Fruit fly (Drosophila melanogaster): ENCODE measurements around the gene CG18178.

CG18178 gene

DNA sequence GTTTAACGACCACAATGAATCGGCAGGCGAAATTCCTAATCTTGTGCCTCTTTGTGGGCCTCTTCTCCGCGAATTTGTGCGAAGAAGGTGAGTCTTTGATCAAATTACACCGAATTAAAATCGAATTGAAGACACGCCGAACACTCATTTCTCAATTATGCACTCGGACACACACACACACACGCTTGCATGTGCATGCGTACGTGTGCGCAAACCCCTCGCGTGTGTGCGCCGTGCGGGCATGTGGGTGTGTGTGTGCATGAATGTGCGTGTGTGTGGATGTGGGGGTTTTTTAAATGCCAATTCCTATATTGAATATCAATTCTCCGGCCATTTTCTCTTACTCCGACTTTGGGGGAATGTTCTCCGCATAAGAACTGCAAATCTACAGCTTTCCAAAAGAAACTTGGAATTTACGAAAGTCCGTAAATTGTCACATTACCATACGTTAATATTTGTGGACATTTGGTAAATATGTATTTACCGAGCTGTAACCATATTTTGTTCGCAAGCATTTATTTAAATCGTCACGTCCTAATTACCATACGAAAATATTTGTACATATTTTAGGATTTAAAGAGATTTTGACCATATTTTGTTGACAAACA is 4.3 kb downstream of the CG18178 start (continued):
- TF ChIP-seq nerfin-1 (tag; optimal IDR thresholded peaks at IDR 0.05) (peak; percentile 3), CG34422 (GFP tag; IDR thresholded peaks at IDR 0.05) (peak; percentile 67; the same call in 2 of the 3 replicates), Hsf (GFP tag; optimal IDR thresholded peaks at IDR 0.05) (no peak), sc (optimal IDR thresholded peaks at IDR 0.05) (no peak), sc (GFP tag; optimal IDR thresholded peaks at IDR 0.05) (no peak), CG32767 (GFP tag; IDR thresholded peaks at IDR 0.05) (peak; percentile 41; the same call in 1 of the 2 replicates), Bteb2 (GFP tag; optimal IDR thresholded peaks at IDR 0.05) (no peak), CG11504 (tag; optimal IDR thresholded peaks at IDR 0.05) (no peak), sr (GFP tag; IDR thresholded peaks at IDR 0.05) (peak; percentile 84), Hr39 (optimal IDR thresholded peaks at IDR 0.05) (peak; percentile 95), cg (GFP tag; optimal IDR thresholded peaks at IDR 0.05) (peak; percentile 100), kni (GFP tag; optimal IDR thresholded peaks at IDR 0.05) (peak; percentile 4), Sox102F (GFP tag; optimal IDR thresholded peaks at IDR 0.05) (no peak), CG18599 (GFP tag; optimal IDR thresholded peaks at IDR 0.05) (peak; percentile 9), Asciz (GFP tag; optimal IDR thresholded peaks at IDR 0.05) (peak; percentile 30), CG17829 (tag; optimal IDR thresholded peaks at IDR 0.05) (no peak), chinmo (GFP tag; IDR thresholded peaks at IDR 0.05; ENCODE audit: partially characterized antibody) (peak; percentile 93; the same call in 3 of the 4 replicates), onecut (GFP tag; IDR thresholded peaks at IDR 0.05) (0 out of 2 replicates have a peak, but pooled peaks have one; percentile 3)

DNA sequence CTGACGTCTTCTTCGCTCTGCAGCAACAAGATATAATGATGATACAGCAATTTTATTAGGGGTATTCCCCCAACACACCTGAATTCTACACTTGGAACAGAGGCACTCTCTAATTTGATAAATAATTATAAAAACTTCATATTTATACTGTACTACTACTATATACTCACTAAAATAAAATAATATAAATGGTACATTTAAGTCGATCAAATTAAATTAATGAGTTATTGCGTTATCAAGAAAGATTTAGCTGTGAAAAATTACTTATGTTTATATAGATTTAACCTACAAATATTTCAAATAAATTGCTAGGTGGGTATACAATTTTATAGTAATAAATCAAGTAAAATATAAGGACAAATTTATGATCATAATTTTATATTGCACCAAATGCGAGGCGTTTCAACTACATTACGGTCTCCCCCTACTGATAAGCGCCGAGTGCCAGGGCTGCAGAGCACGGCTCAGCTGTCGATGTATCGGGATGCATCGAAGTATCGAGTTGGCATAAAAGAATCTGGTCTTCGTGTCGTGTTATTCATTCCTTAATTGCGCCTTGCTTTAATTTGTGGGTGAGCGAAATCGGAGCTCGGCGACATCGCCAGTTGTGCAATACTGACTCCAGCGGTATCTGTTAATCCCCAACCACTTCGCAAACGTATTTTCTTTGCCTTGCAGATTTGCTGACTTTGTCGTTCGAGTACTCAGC is 5.0 kb downstream of the CG18178 start, which contains the start of gene vsg:
Gene vsg, plus strand, starts transcription at position 497 of the 709 bp plus-strand sequence.
- TF ChIP-seq Ravus (GFP tag; IDR thresholded peaks at IDR 0.05): no peak
- TF ChIP-seq dysf (GFP tag; IDR thresholded peaks at IDR 0.05): peak; percentile 78
- TF ChIP-seq CG31441 (GFP tag; IDR thresholded peaks at IDR 0.05): peak; percentile 94
- TF ChIP-seq row (GFP tag; IDR thresholded peaks at IDR 0.05): peak; percentile 92
- TF ChIP-seq wdn (GFP tag; IDR thresholded peaks at IDR 0.05): peak; percentile 13
- peak; percentile 72; the same call in 1 of the 2 replicates for TF ChIP-seq esg (GFP tag; conservative IDR thresholded peaks at IDR 0.05)
- TF ChIP-seq CG3726 (GFP tag; IDR thresholded peaks at IDR 0.05): no peak
- TF ChIP-seq sim (GFP tag; IDR thresholded peaks at IDR 0.05): no peak
- peak; percentile 0 for TF ChIP-seq CTCF (GFP tag; optimal IDR thresholded peaks at IDR 0.05)
- TF ChIP-seq Max (GFP tag; optimal IDR thresholded peaks at IDR 0.05): peak; percentile 58
- peak; percentile 69 for TF ChIP-seq vvl (GFP tag; IDR thresholded peaks at IDR 0.05)
- TF ChIP-seq B-H2 (GFP tag; optimal IDR thresholded peaks at IDR 0.05): peak; percentile 73
- TF ChIP-seq CG12391 (tag; optimal IDR thresholded peaks at IDR 0.05): peak; percentile 91
- TF ChIP-seq Antp (GFP tag; optimal IDR thresholded peaks at IDR 0.05): peak; percentile 35
- TF ChIP-seq fru (optimal IDR thresholded peaks at IDR 0.05): no peak
- peak; percentile 52; the same call in 1 of the 2 replicates for TF ChIP-seq chm (GFP tag; IDR thresholded peaks at IDR 0.05)
- TF ChIP-seq pb (GFP tag; optimal IDR thresholded peaks at IDR 0.05): no peak
- no peak for TF ChIP-seq CG12071 (GFP tag; optimal IDR thresholded peaks at IDR 0.05)
- TF ChIP-seq grn (GFP tag; optimal IDR thresholded peaks at IDR 0.05): peak; percentile 1
- peak; percentile 74 for TF ChIP-seq fd3F (GFP tag; optimal IDR thresholded peaks at IDR 0.05)
- TF ChIP-seq ewg (GFP tag; optimal IDR thresholded peaks at IDR 0.05): peak; percentile 59
- peak; percentile 67 for TF ChIP-seq zfh2 (GFP tag; optimal IDR thresholded peaks at IDR 0.05)
- TF ChIP-seq NC2β (GFP tag; optimal IDR thresholded peaks at IDR 0.05): no peak
- peak; percentile 55; the same call in 2 of the 3 replicates for TF ChIP-seq Aef1 (GFP tag; IDR thresholded peaks at IDR 0.05)
- no peak for TF ChIP-seq sens-2 (GFP tag; IDR thresholded peaks at IDR 0.05)
- TF ChIP-seq NK7.1 (GFP tag; optimal IDR thresholded peaks at IDR 0.05): no peak
- peak; percentile 35 for TF ChIP-seq CG6683 (GFP tag; optimal IDR thresholded peaks at IDR 0.05)
- TF ChIP-seq MBD-R2 (GFP tag; IDR thresholded peaks at IDR 0.05): no peak; the same call in 1 of the 2 replicates
- TF ChIP-seq zf30C (GFP tag; optimal IDR thresholded peaks at IDR 0.05): peak; percentile 13
- TF ChIP-seq CG32532 (GFP tag; IDR thresholded peaks at IDR 0.05): peak; percentile 79
- TF ChIP-seq Xbp1 (GFP tag; optimal IDR thresholded peaks at IDR 0.05): peak; percentile 78
- TF ChIP-seq HLH3B (GFP tag; IDR thresholded peaks at IDR 0.05): peak; percentile 61; the same call in 1 of the 2 replicates
- peak; percentile 78 for TF ChIP-seq CG8388 (GFP tag; optimal IDR thresholded peaks at IDR 0.05)

All from whole organism, embryonic.